Worm (Caenorhabditis elegans) whole organism, L3 larva: ENCODE results near the gene Y6G8.16.

Experiments used
- R02D3.7 ChIP-seq: fragments of 150-350 bp; optimal IDR thresholded peaks from 2 replicates; lab custom pipeline; 2014; ENCODE audit warnings: missing biosample characterization, missing genetic modification characterization
- ZK546.5 ChIP-seq: sonication (generic microtip); optimal IDR thresholded peaks from 2 replicates; lab custom pipeline; 2017; ENCODE audit warnings: missing biosample characterization, missing genetic modification characterization
- aly-2 ChIP-seq: fragments of 150-350 bp; optimal IDR thresholded peaks from 2 replicates; lab custom pipeline; 2014; ENCODE audit warnings: missing biosample characterization, missing genetic modification characterization
- ceh-28 ChIP-seq: fragments of 150-350 bp; optimal IDR thresholded peaks from 2 replicates; lab custom pipeline; 2014; ENCODE audit warnings: missing biosample characterization, missing genetic modification reagents, missing genetic modification characterization
- ceh-9 ChIP-seq: sonication (generic microtip); optimal IDR thresholded peaks from 2 replicates; lab custom pipeline; 2018; ENCODE audit warnings: missing biosample characterization, missing genetic modification characterization
- daf-12 ChIP-seq: fragments of 150-350 bp; optimal IDR thresholded peaks from 2 replicates; lab custom pipeline; 2014; ENCODE audit warnings: missing biosample characterization, missing genetic modification reagents, missing genetic modification characterization
- egl-5 ChIP-seq: fragments of 150-350 bp; optimal IDR thresholded peaks from 2 replicates; lab custom pipeline; 2017; ENCODE audit warnings: missing biosample characterization, missing genetic modification reagents, missing genetic modification characterization, inconsistent platforms
- elt-3 ChIP-seq, 3 experiments: fragments of 150-350 bp in 1 of 3; sonication (generic microtip) in 2 of 3; optimal IDR thresholded peaks; 2 replicates in 2 of 3; 4 replicates in 1 of 3; lab custom pipeline; 2014 to 2017; ENCODE audit warnings: missing biosample characterization in 3 of 3, missing genetic modification characterization in 3 of 3
- eor-1 ChIP-seq, 2 experiments: fragments of 150-350 bp; optimal IDR thresholded peaks; 2 replicates each; lab custom pipeline; 2014 to 2018; ENCODE audit warnings: missing biosample characterization in 2 of 2, missing genetic modification characterization in 2 of 2
- fkh-10 ChIP-seq: sonication (generic microtip); optimal IDR thresholded peaks from 2 replicates; lab custom pipeline; 2017; ENCODE audit warnings: missing biosample characterization, missing genetic modification reagents, missing genetic modification characterization
- fkh-2 ChIP-seq: fragments of 150-350 bp; optimal IDR thresholded peaks from 2 replicates; lab custom pipeline; 2014; ENCODE audit warnings: missing biosample characterization, missing genetic modification reagents, missing genetic modification characterization
- fos-1 ChIP-seq: fragments of 150-350 bp; optimal IDR thresholded peaks from 2 replicates; lab custom pipeline; 2014; ENCODE audit warnings: missing biosample characterization, missing genetic modification characterization
- hmg-11 ChIP-seq: sonication (generic microtip); optimal IDR thresholded peaks from 2 replicates; lab custom pipeline; 2016; ENCODE audit warnings: missing genetic modification characterization, missing compliant biosample characterization
- lin-15B ChIP-seq: fragments of 150-350 bp; optimal IDR thresholded peaks from 2 replicates; lab custom pipeline; 2014; ENCODE audit warnings: missing biosample characterization, missing genetic modification characterization
- lsy-12 ChIP-seq: sonication (generic microtip); optimal IDR thresholded peaks from 2 replicates; lab custom pipeline; 2016; ENCODE audit warnings: mild to moderate bottlenecking, missing genetic modification characterization, missing compliant biosample characterization
- mdl-1 ChIP-seq: fragments of 150-350 bp; optimal IDR thresholded peaks from 2 replicates; lab custom pipeline; 2014; ENCODE audit warnings: missing biosample characterization, missing genetic modification characterization
- nfya-1 ChIP-seq: sonication (generic microtip); optimal IDR thresholded peaks from 2 replicates; lab custom pipeline; 2017; ENCODE audit warnings: missing genetic modification characterization, mild to moderate bottlenecking, missing compliant biosample characterization, antibody characterized with exemption, moderate library complexity; ENCODE audit not compliant: insufficient read depth
- nhr-11 ChIP-seq: fragments of 150-350 bp; optimal IDR thresholded peaks from 2 replicates; lab custom pipeline; 2014; ENCODE audit warnings: missing biosample characterization, missing genetic modification characterization
- nhr-12 ChIP-seq: fragments of 150-350 bp; optimal IDR thresholded peaks from 2 replicates; lab custom pipeline; 2014; ENCODE audit warnings: missing biosample characterization, missing genetic modification characterization
- nhr-23 ChIP-seq: fragments of 150-350 bp; optimal IDR thresholded peaks from 2 replicates; lab custom pipeline; 2014; ENCODE audit warnings: missing biosample characterization, missing genetic modification reagents, missing genetic modification characterization
- nhr-237 ChIP-seq: fragments of 150-350 bp; optimal IDR thresholded peaks from 2 replicates; lab custom pipeline; 2014; ENCODE audit warnings: missing biosample characterization, missing genetic modification characterization
- nhr-25 ChIP-seq: sonication (generic microtip); optimal IDR thresholded peaks from 2 replicates; lab custom pipeline; 2017; ENCODE audit warnings: missing biosample characterization, missing genetic modification characterization
- nhr-28 ChIP-seq: fragments of 150-350 bp; optimal IDR thresholded peaks from 2 replicates; lab custom pipeline; 2014; ENCODE audit warnings: missing biosample characterization, missing genetic modification characterization
- nhr-67 ChIP-seq: fragments of 150-350 bp; optimal IDR thresholded peaks from 2 replicates; lab custom pipeline; 2014; ENCODE audit warnings: missing biosample characterization, missing genetic modification characterization
- pqm-1 ChIP-seq: fragments of 150-350 bp; optimal IDR thresholded peaks from 2 replicates; lab custom pipeline; 2017; ENCODE audit warnings: missing biosample characterization, missing genetic modification characterization, inconsistent platforms
- sea-2 ChIP-seq: fragments of 150-350 bp; sonication (generic microtip); optimal IDR thresholded peaks from 4 replicates; lab custom pipeline; 2014; ENCODE audit warnings: missing biosample characterization, missing genetic modification reagents, missing genetic modification characterization
- skn-1 ChIP-seq: fragments of 150-350 bp; optimal IDR thresholded peaks from 2 replicates; lab custom pipeline; 2014; ENCODE audit warnings: missing biosample characterization, missing genetic modification characterization
- snpc-4 ChIP-seq: fragments of 150-350 bp; optimal IDR thresholded peaks from 2 replicates; lab custom pipeline; 2014; ENCODE audit warnings: missing biosample characterization, missing genetic modification characterization
- unc-62 ChIP-seq: fragments of 150-350 bp; sonication (generic microtip); optimal IDR thresholded peaks from 4 replicates; lab custom pipeline; 2014; ENCODE audit warnings: missing biosample characterization, missing genetic modification reagents, missing genetic modification characterization
- ztf-4 ChIP-seq: fragments of 150-350 bp; optimal IDR thresholded peaks from 2 replicates; lab custom pipeline; 2014; ENCODE audit warnings: missing biosample characterization, missing genetic modification characterization

Y6G8.16 gene

ce11 chrV:17623230-17623629, 17.1 kb downstream of the Y6G8.16 start, which contains the start of gene F57G4.1:
F57G4.1 (plus strand) TSS chrV:17623530.
- TF ChIP-seq ztf-4 (tag; lab: Kevin White, UChicago) (no peak), ceh-28 (tag; lab: Kevin White, UChicago) (no peak), elt-3 (tag; optimal IDR thresholded peaks at IDR 0.05; lab: Kevin White, UChicago) (no peak), nhr-23 (no peak), sea-2 (no peak), eor-1 (tag; optimal IDR thresholded peaks at IDR 0.05; lab: Kevin White, UChicago) (no peak), nhr-67 (no peak), nhr-12 (tag; lab: Kevin White, UChicago) (no peak), skn-1 (tag; lab: Kevin White, UChicago) (no peak), lsy-12 (no peak), egl-5 (tag; lab: Kevin White, UChicago) (no peak), nhr-25 (tag; lab: Kevin White, UChicago) (no peak)

ce11 chrV:17624906-17625305, 18.8 kb downstream of the Y6G8.16 start, which contains the start of gene F57G4.11:
F57G4.11 (plus strand) TSS chrV:17625206.
- TF ChIP-seq hmg-11 (tag; lab: Kevin White, UChicago) (no peak), ztf-4 (tag; lab: Kevin White, UChicago) (no peak), nhr-237 (tag; lab: Kevin White, UChicago) (no peak)

ce11 chrV:17628566-17628965, 22.4 kb downstream of the Y6G8.16 start, which contains the start of gene F57G4.10:
F57G4.10 (plus strand) TSS chrV:17628866.
- TF ChIP-seq R02D3.7 (tag; lab: Kevin White, UChicago) (no peak), ceh-9 (tag; lab: Kevin White, UChicago) (no peak), eor-1 (tag; optimal IDR thresholded peaks at IDR 0.05; lab: Kevin White, UChicago) (no peak), unc-62 (no peak), hmg-11 (tag; lab: Kevin White, UChicago) (no peak), nfya-1 (no peak), pqm-1 (tag; lab: Kevin White, UChicago) (no peak), ZK546.5 (tag; lab: Kevin White, UChicago) (no peak), daf-12 (no peak), nhr-25 (tag; lab: Kevin White, UChicago) (no peak)

ce11 chrV:17650427-17650826, 44.3 kb downstream of the Y6G8.16 start, which contains the start of gene fbxa-192:
fbxa-192 (minus strand) TSS chrV:17650527.
- TF ChIP-seq fos-1 (tag; lab: Kevin White, UChicago) (no peak), nhr-28 (tag; lab: Kevin White, UChicago) (no peak), nhr-12 (tag; lab: Kevin White, UChicago) (no peak), aly-2 (tag; lab: Kevin White, UChicago) (no peak), fkh-2 (tag; lab: Kevin White, UChicago) (no peak), ceh-28 (tag; lab: Kevin White, UChicago) (no peak), hmg-11 (tag; lab: Kevin White, UChicago) (no peak), lin-15B (no peak), nhr-11 (tag; lab: Kevin White, UChicago) (no peak), ceh-9 (tag; lab: Kevin White, UChicago) (no peak), fkh-10 (GFP tag; lab: Kevin White, UChicago) (no peak), nhr-23 (no peak), snpc-4 (tag; lab: Kevin White, UChicago) (no peak), mdl-1 (no peak), daf-12 (no peak)

- TF ChIP-seq skn-1 (tag; lab: Kevin White, UChicago): no peak
Measured at ce11 chrV:17655205-17655604, 49.1 kb downstream of the Y6G8.16 start.
